Fruit fly (Drosophila melanogaster): ENCODE data around the gene CG13096.

The CG13096 gene

DNA sequence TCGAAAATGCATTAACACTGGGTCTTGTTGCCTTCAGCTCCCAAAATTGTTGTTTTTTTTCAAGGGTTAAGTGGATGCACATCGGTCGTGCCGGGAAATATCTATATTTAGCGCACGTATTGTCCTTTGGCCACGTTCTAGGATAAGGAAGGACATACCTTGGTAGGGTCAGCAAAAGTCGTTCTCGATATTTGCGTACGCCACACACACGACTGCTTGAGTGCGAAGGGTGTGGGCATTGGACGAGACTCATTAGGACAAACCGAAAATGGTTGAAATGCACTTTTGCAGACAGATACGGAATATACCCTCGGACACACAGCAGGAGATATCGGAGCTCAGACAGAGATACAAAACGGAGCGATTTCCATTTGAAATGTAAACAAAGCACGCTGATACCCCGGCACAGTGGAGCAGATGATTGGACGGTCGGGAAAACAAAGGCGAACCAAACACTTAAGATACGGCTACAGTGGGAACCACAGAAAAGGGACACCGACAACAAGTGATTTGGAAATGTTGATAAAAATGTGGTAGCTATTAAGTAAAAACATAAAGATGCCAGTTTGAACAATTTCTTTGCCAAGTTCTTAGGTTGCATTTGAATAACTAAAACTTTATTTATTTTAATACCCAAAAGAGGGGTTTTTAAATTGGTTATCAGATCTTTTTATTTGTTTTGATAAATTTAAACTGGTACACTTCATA, 33.9 kb upstream of the CG13096 start:
- TF ChIP-seq Hr96 (GFP tag; optimal IDR thresholded peaks at IDR 0.05) (no peak), Clk (GFP tag; optimal IDR thresholded peaks at IDR 0.05) (no peak), CG12768 (GFP tag; optimal IDR thresholded peaks at IDR 0.05) (no peak), CG11617 (GFP tag; optimal IDR thresholded peaks at IDR 0.05) (no peak), pad (GFP tag; optimal IDR thresholded peaks at IDR 0.05) (no peak)

DNA sequence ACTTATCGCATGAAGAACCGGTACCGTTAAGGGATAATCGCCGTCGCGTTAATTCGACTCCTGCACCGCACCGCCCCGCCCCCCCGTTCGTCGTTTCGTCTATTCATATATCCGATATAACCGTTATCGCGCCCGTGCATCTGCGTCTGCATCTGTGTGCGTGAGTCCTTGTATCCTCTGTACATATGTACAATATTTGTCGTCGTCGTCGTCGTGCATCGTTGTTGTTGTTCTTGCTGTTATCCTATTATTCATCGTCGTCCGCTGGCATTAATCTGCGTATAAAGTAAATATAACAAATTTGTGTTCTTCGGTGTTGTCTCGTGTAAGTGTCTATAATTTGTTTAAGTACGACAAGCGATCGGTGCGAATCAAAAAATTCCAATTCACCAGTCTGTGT, 33.0 kb upstream of the CG13096 start:
- no peak for TF ChIP-seq cic (GFP tag; optimal IDR thresholded peaks at IDR 0.05)
- TF ChIP-seq tj (GFP tag; optimal IDR thresholded peaks at IDR 0.05), result no peak
- TF ChIP-seq CG5204 (GFP tag; optimal IDR thresholded peaks at IDR 0.05), result no peak
- no peak for TF ChIP-seq CG7101 (tag; optimal IDR thresholded peaks at IDR 0.05)
- no peak for TF ChIP-seq cnc (optimal IDR thresholded peaks at IDR 0.05)
- TF ChIP-seq CG7045 (GFP tag; optimal IDR thresholded peaks at IDR 0.05), result no peak
- TF ChIP-seq ovo (GFP tag; optimal IDR thresholded peaks at IDR 0.05), result no peak
- no peak for TF ChIP-seq Mnt (GFP tag; optimal IDR thresholded peaks at IDR 0.05)
- no peak for TF ChIP-seq CG33017 (tag; optimal IDR thresholded peaks at IDR 0.05)
- no peak for TF ChIP-seq CG12768 (GFP tag; optimal IDR thresholded peaks at IDR 0.05)
- TF ChIP-seq bab1 (GFP tag; optimal IDR thresholded peaks at IDR 0.05), result no peak
- TF ChIP-seq kay (GFP tag; ENCODE audit: borderline replicate concordance), result no peak
- no peak for TF ChIP-seq pad (GFP tag; optimal IDR thresholded peaks at IDR 0.05)
- no peak for TF ChIP-seq toe (GFP tag; optimal IDR thresholded peaks at IDR 0.05)
- TF ChIP-seq Hr96 (GFP tag; optimal IDR thresholded peaks at IDR 0.05), result no peak
- no peak for TF ChIP-seq CG14711 (tag; optimal IDR thresholded peaks at IDR 0.05)
- no peak for TF ChIP-seq CG11617 (GFP tag; optimal IDR thresholded peaks at IDR 0.05)
- TF ChIP-seq Clk (GFP tag; optimal IDR thresholded peaks at IDR 0.05), result no peak

DNA sequence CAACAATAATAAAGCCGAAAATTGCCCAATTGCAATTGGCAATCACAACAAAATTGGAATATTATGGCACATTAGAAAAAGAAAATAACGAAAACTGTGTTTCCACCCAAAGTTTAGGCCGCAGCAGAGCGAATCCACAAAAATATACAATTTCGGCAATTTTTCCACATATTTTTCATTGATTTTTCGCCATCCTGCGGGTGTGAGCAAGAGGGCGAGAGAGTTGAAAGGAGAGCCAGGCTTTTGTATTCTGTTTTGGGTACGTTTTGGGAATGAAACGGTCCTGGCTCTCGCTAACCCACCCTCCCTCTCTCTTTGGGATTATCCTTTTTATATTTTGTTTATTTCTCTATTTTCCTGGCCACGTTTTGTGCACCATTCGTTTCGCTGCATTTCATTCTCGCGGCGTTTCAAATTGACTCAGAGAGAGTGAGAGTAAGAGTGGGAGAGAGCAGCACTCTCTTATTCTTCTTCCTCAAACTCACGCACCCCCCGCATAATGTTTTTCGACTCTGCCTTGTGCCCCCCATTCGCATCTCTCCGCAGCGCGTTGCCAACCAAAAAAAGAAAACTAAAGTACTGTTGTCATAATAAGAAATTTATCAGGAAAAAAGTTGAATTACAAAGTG, 32.2 kb upstream of the CG13096 start:
- TF ChIP-seq Mnt (GFP tag; optimal IDR thresholded peaks at IDR 0.05) (no peak), CG7045 (GFP tag; optimal IDR thresholded peaks at IDR 0.05) (no peak), pad (GFP tag; optimal IDR thresholded peaks at IDR 0.05) (no peak), kay (GFP tag; ENCODE audit: borderline replicate concordance) (no peak), CG12768 (GFP tag; optimal IDR thresholded peaks at IDR 0.05) (no peak), cnc (optimal IDR thresholded peaks at IDR 0.05) (no peak), bab1 (GFP tag; optimal IDR thresholded peaks at IDR 0.05) (no peak), tj (GFP tag; optimal IDR thresholded peaks at IDR 0.05) (no peak), CG5204 (GFP tag; optimal IDR thresholded peaks at IDR 0.05) (no peak), CG33017 (tag; optimal IDR thresholded peaks at IDR 0.05) (no peak), toe (GFP tag; optimal IDR thresholded peaks at IDR 0.05) (no peak), CG1620 (GFP tag; optimal IDR thresholded peaks at IDR 0.05) (no peak), cic (GFP tag; optimal IDR thresholded peaks at IDR 0.05) (no peak), ovo (GFP tag; optimal IDR thresholded peaks at IDR 0.05) (no peak), CG11617 (GFP tag; optimal IDR thresholded peaks at IDR 0.05) (no peak), CG14711 (tag; optimal IDR thresholded peaks at IDR 0.05) (no peak), Hr96 (GFP tag; optimal IDR thresholded peaks at IDR 0.05) (no peak)

DNA sequence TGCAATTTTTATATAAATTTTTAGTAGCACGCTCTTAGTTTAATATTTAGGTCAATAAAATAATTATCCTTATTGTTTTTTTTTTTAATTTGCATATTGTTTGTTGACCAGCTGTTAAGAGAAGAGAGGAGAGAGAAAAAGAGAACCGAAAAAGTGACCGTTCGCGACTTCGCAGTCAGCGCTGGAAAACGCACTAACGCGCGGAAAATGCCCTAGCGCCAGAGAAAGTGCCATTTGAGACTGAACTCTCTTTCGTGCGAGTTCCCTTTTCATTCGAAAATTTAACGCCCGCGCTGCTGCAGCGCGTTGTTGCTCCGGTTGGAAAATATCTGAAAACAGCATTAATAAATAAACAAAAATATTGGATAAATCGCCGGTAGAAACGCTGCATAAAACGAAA, 31.4 kb upstream of the CG13096 start:
- TF ChIP-seq Crg-1 (GFP tag; optimal IDR thresholded peaks at IDR 0.05) (no peak), toe (GFP tag; optimal IDR thresholded peaks at IDR 0.05) (no peak), CG5204 (GFP tag; optimal IDR thresholded peaks at IDR 0.05) (no peak)

DNA sequence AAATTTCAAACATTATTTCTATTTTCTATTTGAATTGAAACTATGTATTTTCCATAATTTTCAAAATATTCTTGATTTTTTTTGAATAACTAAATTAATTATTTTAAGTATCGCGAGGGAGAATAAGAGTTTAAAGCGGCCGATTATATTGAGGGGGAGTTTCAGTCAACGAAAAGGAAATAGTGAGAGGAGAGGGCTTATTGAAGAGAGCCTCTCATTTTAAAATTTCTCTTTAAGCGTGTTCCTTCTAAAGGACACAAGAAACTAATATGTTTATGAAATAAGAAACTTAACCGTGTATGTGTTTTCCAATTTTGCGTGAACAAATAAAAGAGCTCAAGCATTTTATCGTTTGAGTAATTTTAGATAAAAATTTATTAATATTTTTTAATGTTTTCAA, 31.0 kb upstream of the CG13096 start:
- TF ChIP-seq bab1 (GFP tag; optimal IDR thresholded peaks at IDR 0.05), result no peak
- no peak for TF ChIP-seq CG5204 (GFP tag; optimal IDR thresholded peaks at IDR 0.05)
- no peak for TF ChIP-seq CG7045 (GFP tag; optimal IDR thresholded peaks at IDR 0.05)
- TF ChIP-seq toe (GFP tag; optimal IDR thresholded peaks at IDR 0.05), result no peak
- no peak for TF ChIP-seq CG14711 (tag; optimal IDR thresholded peaks at IDR 0.05)
- no peak for TF ChIP-seq CG33017 (tag; optimal IDR thresholded peaks at IDR 0.05)

DNA sequence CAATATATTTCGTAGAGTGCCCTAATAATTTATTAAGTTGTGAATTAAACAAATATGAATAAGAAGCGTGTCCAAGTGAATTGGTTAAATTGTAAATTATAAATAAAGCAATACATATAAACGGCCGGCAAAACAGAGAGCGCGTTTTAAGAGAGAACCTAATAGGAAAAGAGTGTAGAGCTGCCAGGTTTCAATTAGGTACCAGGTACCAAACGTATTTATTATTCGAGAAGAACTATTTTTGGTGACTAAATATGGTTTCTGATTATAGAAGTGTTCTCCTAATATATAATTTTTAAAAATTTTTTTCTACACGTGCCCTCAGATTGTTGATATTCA, 30.5 kb upstream of the CG13096 start:
- peak; percentile 46 for TF ChIP-seq CG14711 (tag; optimal IDR thresholded peaks at IDR 0.05)
- no peak for TF ChIP-seq Crg-1 (GFP tag; optimal IDR thresholded peaks at IDR 0.05)

DNA sequence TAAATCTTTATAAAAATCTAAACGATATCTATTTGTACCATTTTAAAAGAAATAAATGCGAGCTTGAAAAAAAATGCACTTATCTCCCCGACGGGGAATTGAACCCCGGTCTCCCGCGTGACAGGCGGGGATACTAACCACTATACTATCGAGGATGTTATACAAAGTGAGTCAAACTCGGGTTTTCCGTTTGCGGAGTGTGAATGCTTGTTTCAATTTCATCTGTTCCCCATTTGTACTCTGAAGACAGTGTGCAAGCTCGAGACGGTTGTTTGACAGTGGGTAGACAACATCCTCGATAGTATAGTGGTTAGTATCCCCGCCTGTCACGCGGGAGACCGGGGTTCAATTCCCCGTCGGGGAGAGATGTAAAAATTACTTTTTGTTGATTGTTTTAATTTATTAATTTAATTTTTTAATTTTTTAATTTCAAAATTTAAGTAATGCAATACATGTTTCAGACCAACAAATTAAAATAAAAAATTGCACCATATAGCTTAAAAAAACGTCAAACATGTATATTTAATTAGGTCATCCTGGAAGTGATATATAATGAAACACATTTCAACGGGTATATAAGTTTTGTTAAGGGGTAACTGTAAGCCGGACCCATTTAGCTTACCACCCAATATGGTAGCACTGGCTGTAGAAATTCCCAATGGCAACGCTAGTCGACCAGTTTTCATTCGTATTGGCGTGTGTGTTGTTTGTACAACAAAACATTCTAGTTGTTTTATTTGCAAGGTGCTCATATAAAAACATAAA, 30.0 kb upstream of the CG13096 start, which contains the start of gene Sema1a:
Gene Sema1a, plus strand, starts transcription at position 679 of the 765 bp plus-strand sequence.
- TF ChIP-seq ovo (GFP tag; optimal IDR thresholded peaks at IDR 0.05) (no peak), CG12768 (GFP tag; optimal IDR thresholded peaks at IDR 0.05) (no peak), pad (GFP tag; optimal IDR thresholded peaks at IDR 0.05) (peak; percentile 50), CG5204 (GFP tag; optimal IDR thresholded peaks at IDR 0.05) (no peak), cnc (optimal IDR thresholded peaks at IDR 0.05) (no peak), CG33017 (tag; optimal IDR thresholded peaks at IDR 0.05) (no peak), CG7045 (GFP tag; optimal IDR thresholded peaks at IDR 0.05) (peak; percentile 0), toe (GFP tag; optimal IDR thresholded peaks at IDR 0.05) (peak; percentile 59), cic (GFP tag; optimal IDR thresholded peaks at IDR 0.05) (peak; percentile 16), Mnt (GFP tag; optimal IDR thresholded peaks at IDR 0.05) (no peak), bab1 (GFP tag; optimal IDR thresholded peaks at IDR 0.05) (peak; percentile 68), Hr96 (GFP tag; optimal IDR thresholded peaks at IDR 0.05) (no peak), CG14711 (tag; optimal IDR thresholded peaks at IDR 0.05) (no peak), CG11617 (GFP tag; optimal IDR thresholded peaks at IDR 0.05) (peak; percentile 36), CG1620 (GFP tag; optimal IDR thresholded peaks at IDR 0.05) (peak; percentile 48), Clk (GFP tag; optimal IDR thresholded peaks at IDR 0.05) (no peak), Crg-1 (GFP tag; optimal IDR thresholded peaks at IDR 0.05) (no peak), tj (GFP tag; optimal IDR thresholded peaks at IDR 0.05) (no peak), kay (GFP tag; ENCODE audit: borderline replicate concordance) (peak; percentile 47), CG7101 (tag; optimal IDR thresholded peaks at IDR 0.05) (peak; percentile 17)
